Fruit fly (Drosophila melanogaster): Measurements from ENCODE around the gene Nup205.
A peak's percentile ranks its signal among the peaks of the same experiment; 100 is the strongest.

Gene Nup205

dm6 chrX:19846701-19847383, 5.2 kb upstream of the Nup205 start (continued):
- TF ChIP-seq CG8089 (GFP tag; optimal IDR thresholded peaks at IDR 0.05): peak; percentile 94
- peak; percentile 88 for TF ChIP-seq gsb-n (tag; optimal IDR thresholded peaks at IDR 0.05)
- TF ChIP-seq CG8388 (GFP tag; optimal IDR thresholded peaks at IDR 0.05): peak; percentile 91
- TF ChIP-seq tna (GFP tag; IDR thresholded peaks at IDR 0.05; ENCODE audit: partially characterized antibody): no peak
- TF ChIP-seq Six4 (GFP tag; optimal IDR thresholded peaks at IDR 0.05): peak; percentile 90
- TF ChIP-seq fu2 (GFP tag; optimal IDR thresholded peaks at IDR 0.05): peak; percentile 92
- peak; percentile 96 for TF ChIP-seq Xrp1 (GFP tag; IDR thresholded peaks at IDR 0.05)
- TF ChIP-seq Hsf (GFP tag; optimal IDR thresholded peaks at IDR 0.05): peak; percentile 94
- TF ChIP-seq B-H1 (GFP tag; IDR thresholded peaks at IDR 0.05): peak; percentile 93
- peak; percentile 34; the same call in 1 of the 2 replicates for TF ChIP-seq GATAe (GFP tag; conservative IDR thresholded peaks at IDR 0.05)
- peak; percentile 85 for TF ChIP-seq bowl (GFP tag; IDR thresholded peaks at IDR 0.05)
- peak; percentile 73 for TF ChIP-seq ash1 (GFP tag; optimal IDR thresholded peaks at IDR 0.05)
- no peak for TF ChIP-seq pita (GFP tag; optimal IDR thresholded peaks at IDR 0.05)
- TF ChIP-seq CG10565 (GFP tag; optimal IDR thresholded peaks at IDR 0.05): no peak
- TF ChIP-seq Kr (GFP tag; optimal IDR thresholded peaks at IDR 0.05): peak; percentile 98
- TF ChIP-seq CG13123 (GFP tag; optimal IDR thresholded peaks at IDR 0.05): peak; percentile 90
- peak; percentile 97 for TF ChIP-seq dysf (GFP tag; IDR thresholded peaks at IDR 0.05)
- TF ChIP-seq dm (GFP tag; optimal IDR thresholded peaks at IDR 0.05): peak; percentile 87
- TF ChIP-seq pzg (GFP tag; optimal IDR thresholded peaks at IDR 0.05): peak; percentile 5
- peak; percentile 94 for TF ChIP-seq CG14667 (GFP tag; IDR thresholded peaks at IDR 0.05)
- TF ChIP-seq gcm2 (GFP tag; optimal IDR thresholded peaks at IDR 0.05): peak; percentile 55
- no peak for TF ChIP-seq CG8478 (optimal IDR thresholded peaks at IDR 0.05)
- peak; percentile 74 to 95 for TF ChIP-seq bsh (GFP tag; optimal IDR thresholded peaks at IDR 0.05)
- no peak for TF ChIP-seq zen2 (GFP tag; IDR thresholded peaks at IDR 0.05; ENCODE audit: partially characterized antibody)
- TF ChIP-seq fd64A (GFP tag; optimal IDR thresholded peaks at IDR 0.05): peak; percentile 93
- peak; percentile 96 for TF ChIP-seq fd96Cb (tag; optimal IDR thresholded peaks at IDR 0.05)
- TF ChIP-seq CG6765 (GFP tag; optimal IDR thresholded peaks at IDR 0.05): peak; percentile 80
- peak; percentile 91 for TF ChIP-seq CG12071 (GFP tag; optimal IDR thresholded peaks at IDR 0.05)
- TF ChIP-seq CG5953 (GFP tag; IDR thresholded peaks at IDR 0.05): peak; percentile 92
- peak in 1 of 2 experiments; percentile 35 for TF ChIP-seq tll (GFP tag; optimal IDR thresholded peaks at IDR 0.05)
- peak; percentile 93 for TF ChIP-seq HmgZ (tag; optimal IDR thresholded peaks at IDR 0.05)
- TF ChIP-seq Mes4 (GFP tag; optimal IDR thresholded peaks at IDR 0.05): peak; percentile 93
- TF ChIP-seq kay (GFP tag; optimal IDR thresholded peaks at IDR 0.05): peak; percentile 89
- TF ChIP-seq aop (GFP tag; IDR thresholded peaks at IDR 0.05): peak; percentile 85
- TF ChIP-seq CG12104 (GFP tag; optimal IDR thresholded peaks at IDR 0.05): peak; percentile 86
- peak; percentile 76 for TF ChIP-seq CG8359 (GFP tag; optimal IDR thresholded peaks at IDR 0.05; ENCODE audit: borderline replicate concordance)
- TF ChIP-seq CG15269 (tag; optimal IDR thresholded peaks at IDR 0.05): peak; percentile 95
- TF ChIP-seq CG14441 (GFP tag; IDR thresholded peaks at IDR 0.05): peak; percentile 97
- TF ChIP-seq vvl (GFP tag; IDR thresholded peaks at IDR 0.05): peak; percentile 96
- peak; percentile 95 for TF ChIP-seq CG11504 (tag; optimal IDR thresholded peaks at IDR 0.05)
- TF ChIP-seq usp (GFP tag; optimal IDR thresholded peaks at IDR 0.05): no peak
- TF ChIP-seq CG4360 (GFP tag; IDR thresholded peaks at IDR 0.05): peak; percentile 68
- peak; percentile 86 for TF ChIP-seq CG9437 (GFP tag; optimal IDR thresholded peaks at IDR 0.05)
- peak; percentile 56 for TF ChIP-seq fd102C (GFP tag; optimal IDR thresholded peaks at IDR 0.05)
- peak; percentile 78 for TF ChIP-seq CG15514 (GFP tag; optimal IDR thresholded peaks at IDR 0.05)
- TF ChIP-seq CG10267 (tag; optimal IDR thresholded peaks at IDR 0.05): peak; percentile 85
- peak; percentile 70 for TF ChIP-seq Deaf1 (tag; optimal IDR thresholded peaks at IDR 0.05)
- peak; percentile 90 for TF ChIP-seq Atf-2 (GFP tag; optimal IDR thresholded peaks at IDR 0.05)
- TF ChIP-seq salm (tag; optimal IDR thresholded peaks at IDR 0.05): peak; percentile 81
- peak; percentile 60 for TF ChIP-seq lbe (GFP tag; optimal IDR thresholded peaks at IDR 0.05)

Data from whole organism, embryonic.